Worm (Caenorhabditis elegans) whole organism, L3 larva: ENCODE data around the gene wht-3.

Source experiments
- R02D3.7 ChIP-seq: fragments of 150-350 bp; optimal IDR thresholded peaks from 2 replicates; lab custom pipeline; 2014; ENCODE audit warnings: missing biosample characterization, missing genetic modification characterization
- ZK546.5 ChIP-seq: sonication (generic microtip); optimal IDR thresholded peaks from 2 replicates; lab custom pipeline; 2017; ENCODE audit warnings: missing biosample characterization, missing genetic modification characterization
- aly-2 ChIP-seq: fragments of 150-350 bp; optimal IDR thresholded peaks from 2 replicates; lab custom pipeline; 2014; ENCODE audit warnings: missing biosample characterization, missing genetic modification characterization
- ama-1 ChIP-seq: fragments of 150-350 bp; optimal IDR thresholded peaks from 2 replicates; lab custom pipeline; 2018
- ceh-16 ChIP-seq: sonication (generic microtip); optimal IDR thresholded peaks from 2 replicates; lab custom pipeline; 2017; ENCODE audit warnings: missing biosample characterization, missing genetic modification characterization
- ceh-28 ChIP-seq: fragments of 150-350 bp; optimal IDR thresholded peaks from 2 replicates; lab custom pipeline; 2014; ENCODE audit warnings: missing biosample characterization, missing genetic modification reagents, missing genetic modification characterization
- ceh-9 ChIP-seq: sonication (generic microtip); optimal IDR thresholded peaks from 2 replicates; lab custom pipeline; 2018; ENCODE audit warnings: missing biosample characterization, missing genetic modification characterization
- daf-12 ChIP-seq: fragments of 150-350 bp; optimal IDR thresholded peaks from 2 replicates; lab custom pipeline; 2014; ENCODE audit warnings: missing biosample characterization, missing genetic modification reagents, missing genetic modification characterization
- egl-27 ChIP-seq: sonication (generic microtip); optimal IDR thresholded peaks from 4 replicates; lab custom pipeline; 2017; ENCODE audit warnings: missing biosample characterization, missing genetic modification reagents, missing genetic modification characterization
- egl-5 ChIP-seq: fragments of 150-350 bp; optimal IDR thresholded peaks from 2 replicates; lab custom pipeline; 2017; ENCODE audit warnings: missing biosample characterization, missing genetic modification reagents, missing genetic modification characterization, inconsistent platforms
- elt-2 ChIP-seq: sonication (generic microtip); optimal IDR thresholded peaks from 2 replicates; lab custom pipeline; 2016; ENCODE audit warnings: missing genetic modification reagents, mild to moderate bottlenecking, missing genetic modification characterization, missing compliant biosample characterization
- eor-1 ChIP-seq, 2 experiments: fragments of 150-350 bp; optimal IDR thresholded peaks; 2 replicates each; lab custom pipeline; 2014 to 2018; ENCODE audit warnings: missing biosample characterization in 2 of 2, missing genetic modification characterization in 2 of 2
- fkh-2 ChIP-seq: fragments of 150-350 bp; optimal IDR thresholded peaks from 2 replicates; lab custom pipeline; 2014; ENCODE audit warnings: missing biosample characterization, missing genetic modification reagents, missing genetic modification characterization
- hmg-11 ChIP-seq: sonication (generic microtip); optimal IDR thresholded peaks from 2 replicates; lab custom pipeline; 2016; ENCODE audit warnings: missing genetic modification characterization, missing compliant biosample characterization
- jun-1 ChIP-seq: fragments of 150-350 bp; optimal IDR thresholded peaks from 2 replicates; lab custom pipeline; 2014; ENCODE audit warnings: missing biosample characterization, missing genetic modification reagents, missing genetic modification characterization
- lin-15B ChIP-seq: fragments of 150-350 bp; optimal IDR thresholded peaks from 2 replicates; lab custom pipeline; 2014; ENCODE audit warnings: missing biosample characterization, missing genetic modification characterization
- lin-39 ChIP-seq: fragments of 150-350 bp; optimal IDR thresholded peaks from 2 replicates; lab custom pipeline; 2018; ENCODE audit warnings: missing biosample characterization, missing genetic modification reagents, missing genetic modification characterization
- mdl-1 ChIP-seq: fragments of 150-350 bp; optimal IDR thresholded peaks from 2 replicates; lab custom pipeline; 2014; ENCODE audit warnings: missing biosample characterization, missing genetic modification characterization
- mml-1 ChIP-seq: fragments of 150-350 bp; sonication (generic microtip); optimal IDR thresholded peaks from 3 replicates; lab custom pipeline; 2014; ENCODE audit warnings: missing biosample characterization, missing genetic modification characterization
- nfya-1 ChIP-seq: sonication (generic microtip); optimal IDR thresholded peaks from 2 replicates; lab custom pipeline; 2017; ENCODE audit warnings: missing genetic modification characterization, mild to moderate bottlenecking, missing compliant biosample characterization, antibody characterized with exemption, moderate library complexity; ENCODE audit not compliant: insufficient read depth
- nhr-12 ChIP-seq: fragments of 150-350 bp; optimal IDR thresholded peaks from 2 replicates; lab custom pipeline; 2014; ENCODE audit warnings: missing biosample characterization, missing genetic modification characterization
- nhr-237 ChIP-seq: fragments of 150-350 bp; optimal IDR thresholded peaks from 2 replicates; lab custom pipeline; 2014; ENCODE audit warnings: missing biosample characterization, missing genetic modification characterization
- nhr-25 ChIP-seq: sonication (generic microtip); optimal IDR thresholded peaks from 2 replicates; lab custom pipeline; 2017; ENCODE audit warnings: missing biosample characterization, missing genetic modification characterization
- nhr-28 ChIP-seq: fragments of 150-350 bp; optimal IDR thresholded peaks from 2 replicates; lab custom pipeline; 2014; ENCODE audit warnings: missing biosample characterization, missing genetic modification characterization
- nhr-43 ChIP-seq: sonication (generic microtip); optimal IDR thresholded peaks from 2 replicates; lab custom pipeline; 2016; ENCODE audit warnings: mild to moderate bottlenecking, missing genetic modification characterization, missing compliant biosample characterization; ENCODE audit not compliant: poor library complexity, severe bottlenecking
- nhr-76 ChIP-seq: fragments of 150-350 bp; sonication (generic microtip); optimal IDR thresholded peaks from 5 replicates; lab custom pipeline; 2014; ENCODE audit warnings: missing biosample characterization, missing genetic modification characterization
- pha-4 ChIP-seq: fragments of 150-350 bp; optimal IDR thresholded peaks from 2 replicates; lab custom pipeline; 2014; ENCODE audit warnings: missing biosample characterization, missing genetic modification reagents, missing genetic modification characterization
- pqm-1 ChIP-seq: fragments of 150-350 bp; optimal IDR thresholded peaks from 2 replicates; lab custom pipeline; 2017; ENCODE audit warnings: missing biosample characterization, missing genetic modification characterization, inconsistent platforms
- skn-1 ChIP-seq: fragments of 150-350 bp; optimal IDR thresholded peaks from 2 replicates; lab custom pipeline; 2014; ENCODE audit warnings: missing biosample characterization, missing genetic modification characterization
- snpc-4 ChIP-seq: fragments of 150-350 bp; optimal IDR thresholded peaks from 2 replicates; lab custom pipeline; 2014; ENCODE audit warnings: missing biosample characterization, missing genetic modification characterization
- unc-39 ChIP-seq: sonication (generic microtip); optimal IDR thresholded peaks from 4 replicates; lab custom pipeline; 2017; ENCODE audit warnings: missing biosample characterization, missing genetic modification characterization
- unc-62 ChIP-seq: fragments of 150-350 bp; sonication (generic microtip); optimal IDR thresholded peaks from 4 replicates; lab custom pipeline; 2014; ENCODE audit warnings: missing biosample characterization, missing genetic modification reagents, missing genetic modification characterization
- ztf-11 ChIP-seq: fragments of 150-350 bp; optimal IDR thresholded peaks from 2 replicates; lab custom pipeline; 2014; ENCODE audit warnings: missing biosample characterization, missing genetic modification characterization
- ztf-4 ChIP-seq: fragments of 150-350 bp; optimal IDR thresholded peaks from 2 replicates; lab custom pipeline; 2014; ENCODE audit warnings: missing biosample characterization, missing genetic modification characterization

Gene wht-3

DNA sequence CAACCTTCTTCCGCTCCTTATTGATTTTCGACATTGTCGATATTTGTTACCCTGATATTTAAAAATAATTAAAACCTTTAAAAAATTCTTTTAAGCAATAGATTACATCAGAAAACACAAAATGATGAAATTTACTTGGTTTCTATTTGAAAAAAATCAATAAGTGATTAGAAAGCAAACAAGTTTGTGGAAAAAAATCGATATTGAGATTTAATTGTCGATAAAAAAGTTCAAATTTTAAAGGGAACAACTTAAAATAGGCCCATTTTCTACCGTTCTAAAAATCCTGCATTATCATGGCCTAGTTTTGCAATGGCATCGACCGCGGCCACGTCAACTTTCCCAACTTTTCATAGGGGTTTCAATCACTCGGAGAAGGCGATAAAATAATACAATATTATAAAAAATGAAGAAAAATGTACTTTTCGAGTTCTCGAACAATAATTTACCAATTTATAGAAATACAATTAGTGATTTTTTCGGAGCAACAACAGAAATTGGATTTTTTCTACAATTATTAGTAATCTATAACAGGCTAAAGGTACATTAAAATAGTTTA lies 35.4 kb upstream of the wht-3 start, which contains the start of gene lars-1:
Gene lars-1, minus strand, starts transcription at position 51 of the 559 bp plus-strand sequence.
- TF ChIP-seq elt-2 (tag; lab: Kevin White, UChicago) (no peak), ceh-16 (tag; lab: Kevin White, UChicago) (no peak), nhr-25 (tag; lab: Kevin White, UChicago) (no peak), aly-2 (tag; lab: Kevin White, UChicago) (no peak), pqm-1 (no peak), nfya-1 (peak; percentile 22), nhr-43 (tag; lab: Kevin White, UChicago) (no peak), skn-1 (tag; lab: Kevin White, UChicago) (no peak), snpc-4 (tag; lab: Kevin White, UChicago) (no peak), nhr-76 (tag; lab: Kevin White, UChicago) (no peak), eor-1 (tag; optimal IDR thresholded peaks at IDR 0.05; lab: Kevin White, UChicago) (no peak), ceh-28 (tag; lab: Kevin White, UChicago) (peak; percentile 49), mml-1 (no peak), hmg-11 (tag; lab: Kevin White, UChicago) (peak; percentile 17), lin-15B (tag; lab: Kevin White, UChicago) (peak; percentile 49), ZK546.5 (tag; lab: Kevin White, UChicago) (no peak), R02D3.7 (tag; lab: Kevin White, UChicago) (no peak), nhr-237 (tag; lab: Kevin White, UChicago) (no peak), egl-5 (tag; lab: Kevin White, UChicago) (no peak)

DNA sequence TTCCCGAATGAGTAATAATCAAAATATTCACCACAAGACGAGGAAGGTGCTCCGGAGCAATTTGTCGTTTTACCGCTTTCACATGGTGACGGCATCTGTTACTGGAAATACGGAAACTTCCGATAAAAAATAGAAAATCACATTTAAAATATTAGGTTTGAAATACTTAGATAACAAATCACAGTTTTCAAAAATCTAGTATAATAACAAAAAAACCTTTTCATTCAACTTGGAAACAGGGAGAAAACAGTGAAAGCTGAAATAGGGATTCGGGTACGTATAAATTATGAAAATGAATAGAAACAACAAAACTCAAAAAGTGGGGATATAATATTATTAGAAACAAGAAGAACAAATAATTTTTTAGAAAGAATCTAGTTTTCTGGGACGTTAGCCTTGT lies 29.9 kb upstream of the wht-3 start, which contains the start of gene C16C10.1:
Gene C16C10.1, minus strand, starts transcription at position 101 of the 400 bp plus-strand sequence.
- TF ChIP-seq ztf-4 (tag; lab: Kevin White, UChicago) (no peak), nhr-28 (tag; lab: Kevin White, UChicago) (no peak), ama-1 (lab: Kevin White, UChicago) (no peak), fkh-2 (tag; lab: Kevin White, UChicago) (no peak), nhr-43 (tag; lab: Kevin White, UChicago) (no peak), daf-12 (tag; lab: Kevin White, UChicago) (no peak), unc-62 (GFP tag; lab: Kevin White, UChicago) (no peak), skn-1 (tag; lab: Kevin White, UChicago) (no peak), mdl-1 (tag; lab: Kevin White, UChicago) (no peak), R02D3.7 (tag; lab: Kevin White, UChicago) (no peak), snpc-4 (tag; lab: Kevin White, UChicago) (no peak), lin-15B (tag; lab: Kevin White, UChicago) (no peak)

- TF ChIP-seq R02D3.7 (tag; lab: Kevin White, UChicago) = no peak
- no peak for TF ChIP-seq nhr-12 (tag; lab: Kevin White, UChicago)
- TF ChIP-seq egl-27 (tag; lab: Kevin White, UChicago) = no peak
- no peak for TF ChIP-seq unc-39
- TF ChIP-seq lin-15B (tag; lab: Kevin White, UChicago) = no peak
- no peak for TF ChIP-seq daf-12 (tag; lab: Kevin White, UChicago)
- TF ChIP-seq ztf-11 (tag; lab: Kevin White, UChicago) = no peak
- TF ChIP-seq jun-1 (tag; lab: Kevin White, UChicago) = no peak
- TF ChIP-seq ceh-16 (tag; lab: Kevin White, UChicago) = no peak
- TF ChIP-seq ceh-9 (tag; lab: Kevin White, UChicago) = no peak
- no peak for TF ChIP-seq nhr-76 (tag; lab: Kevin White, UChicago)
Observed at ce11 chrIII:4178564-4178963, 27.2 kb upstream of the wht-3 start, which contains the start of gene C16C10.2. TSS of gene C16C10.2 (minus strand) at chrIII:4178664.

- TF ChIP-seq mml-1 = no peak
- no peak for TF ChIP-seq pha-4
- TF ChIP-seq elt-2 (tag; lab: Kevin White, UChicago) = no peak
- no peak for TF ChIP-seq nhr-76 (tag; lab: Kevin White, UChicago)
- TF ChIP-seq lin-39 (tag; lab: Kevin White, UChicago) = no peak
- no peak for TF ChIP-seq ztf-4 (tag; lab: Kevin White, UChicago)
- no peak for TF ChIP-seq nhr-43 (tag; lab: Kevin White, UChicago)
- TF ChIP-seq nhr-237 (tag; lab: Kevin White, UChicago) = no peak
- no peak for TF ChIP-seq eor-1 (tag; optimal IDR thresholded peaks at IDR 0.05; lab: Kevin White, UChicago)
- TF ChIP-seq, all 47 proteins: peak for 0
Observed at ce11 chrIII:4176109-4176596, 24.8 kb upstream of the wht-3 start, which contains the start of the genes hrde-1 and C16C10.13. TSS of gene hrde-1 (minus strand) at chrIII:4176159. TSS of gene C16C10.13 (plus strand) at chrIII:4176440.
